Worm (Caenorhabditis elegans): ENCODE measurements around the gene Y43C5A.7.

Y43C5A.7 gene

ce11 chrIV:10245666-10246210 is 31.3 kb upstream of the Y43C5A.7 start, which contains the start of gene F01G10.10 (continued):
- TF ChIP-seq mxl-1 (tag; optimal IDR thresholded peaks at IDR 0.05) (no peak), sdz-38 (tag; optimal IDR thresholded peaks at IDR 0.05) (no peak), mcd-1 (GFP tag; IDR thresholded peaks at IDR 0.05) (no peak), attf-6 (GFP tag; IDR thresholded peaks at IDR 0.05) (peak; percentile 48; the same call in 1 of the 2 replicates), ceh-58 (GFP tag; IDR thresholded peaks at IDR 0.05) (0 out of 2 replicates have a peak, but pooled peaks have one; percentile 71), ccch-3 (GFP tag; optimal IDR thresholded peaks at IDR 0.05) (no peak), ceh-40 (GFP tag; IDR thresholded peaks at IDR 0.05) (0 out of 2 replicates have a peak, but pooled peaks have one; percentile 23), F37B4.10 (GFP tag; IDR thresholded peaks at IDR 0.05) (0 out of 2 replicates have a peak, but pooled peaks have one; percentile 43), egl-44 (GFP tag; IDR thresholded peaks at IDR 0.05) (no peak), nfya-2 (GFP tag; IDR thresholded peaks at IDR 0.05) (no peak), hrde-1 (tag; optimal IDR thresholded peaks at IDR 0.05; ENCODE audit: borderline replicate concordance) (peak; percentile 72), ekl-4 (GFP tag; IDR thresholded peaks at IDR 0.05) (no peak), let-607 (tag; optimal IDR thresholded peaks at IDR 0.05) (peak in 1 of 2 experiments; percentile 26), ztf-22 (GFP tag; optimal IDR thresholded peaks at IDR 0.05) (peak; percentile 17), Y67H2A.10 (GFP tag; conservative IDR thresholded peaks at IDR 0.05) (no peak), cebp-2 (GFP tag; IDR thresholded peaks at IDR 0.05) (no peak), madf-6 (GFP tag; IDR thresholded peaks at IDR 0.05) (peak; percentile 74), K11D2.4 (GFP tag; IDR thresholded peaks at IDR 0.05) (no peak), lin-35 (GFP tag; optimal IDR thresholded peaks at IDR 0.05) (no peak), ztf-28 (GFP tag; IDR thresholded peaks at IDR 0.05) (no peak), sea-2 (GFP tag; IDR thresholded peaks at IDR 0.05) (no peak), nfya-1 (tag; optimal IDR thresholded peaks at IDR 0.05; ENCODE audit: borderline replicate concordance, insufficient read depth) (no peak), egl-18 (GFP tag; IDR thresholded peaks at IDR 0.05) (no peak), nfyb-1 (GFP tag; IDR thresholded peaks at IDR 0.05) (peak; percentile 10; the same call in 1 of the 2 replicates), Y95B8A.8 (GFP tag; IDR thresholded peaks at IDR 0.05) (no peak), lin-54 (GFP tag; optimal IDR thresholded peaks at IDR 0.05) (peak; percentile 30), nhr-80 (tag; optimal IDR thresholded peaks at IDR 0.05) (no peak), C17E4.6 (GFP tag; IDR thresholded peaks at IDR 0.05) (peak; percentile 37; the same call in 1 of the 2 replicates), rec-8 (tag; optimal IDR thresholded peaks at IDR 0.05) (peak in 1 of 2 experiments; percentile 31)

- no peak for TF ChIP-seq cebp-1 (GFP tag; IDR thresholded peaks at IDR 0.05)
- peak; percentile 22 for TF ChIP-seq cebp-1 (tag; optimal IDR thresholded peaks at IDR 0.05)
- peak; percentile 43 for TF ChIP-seq ztf-26 (tag; optimal IDR thresholded peaks at IDR 0.05)
- peak; percentile 20 for TF ChIP-seq nhr-80 (tag; optimal IDR thresholded peaks at IDR 0.05)
- TF ChIP-seq aptf-3 (GFP tag; IDR thresholded peaks at IDR 0.05) = no peak
Observed at ce11 chrIV:10250577-10251075, 26.4 kb upstream of the Y43C5A.7 start, which contains the start of gene daf-14. daf-14 (plus strand) TSS chrIV:10250627.

- no peak for TF ChIP-seq aptf-3 (GFP tag; IDR thresholded peaks at IDR 0.05)
- no peak for TF ChIP-seq mes-4 (tag; optimal IDR thresholded peaks at IDR 0.05)
- TF ChIP-seq cebp-1 (GFP tag; IDR thresholded peaks at IDR 0.05) = no peak
- no peak for TF ChIP-seq cebp-1 (tag; optimal IDR thresholded peaks at IDR 0.05)
- TF ChIP-seq F52B5.7 (tag; optimal IDR thresholded peaks at IDR 0.05) = no peak
- TF ChIP-seq Y53G8AR.9 (GFP tag; conservative IDR thresholded peaks at IDR 0.05) = no peak
Observed at ce11 chrIV:10251261-10251660, 25.8 kb upstream of the Y43C5A.7 start.
